Worm (Caenorhabditis elegans) whole organism, early embryonic: ENCODE data around the gene Y47D7A.3.

ENCODE experiments used
- B0310.2 ChIP-seq: sonication (generic microtip); optimal IDR thresholded peaks from 2 replicates; lab custom pipeline; 2016; ENCODE audit warnings: mild to moderate bottlenecking, missing genetic modification characterization, missing compliant biosample characterization
- F13C5.2 ChIP-seq: sonication (generic microtip); optimal IDR thresholded peaks from 2 replicates; lab custom pipeline; 2017; ENCODE audit warnings: mild to moderate bottlenecking, missing genetic modification characterization, inconsistent platforms, missing compliant biosample characterization
- aly-1 ChIP-seq: sonication (generic microtip); optimal IDR thresholded peaks from 2 replicates; lab custom pipeline; 2016; ENCODE audit warnings: missing genetic modification characterization, missing compliant biosample characterization
- ama-1 ChIP-seq: fragments of 150-350 bp; optimal IDR thresholded peaks from 2 replicates; lab custom pipeline; 2014
- ceh-13 ChIP-seq: fragments of 200-800 bp; sonication (Bioruptor generic); optimal IDR thresholded peaks from 2 replicates; lab custom pipeline; 2018; ENCODE audit warnings: mild to moderate bottlenecking, missing genetic modification characterization, missing compliant biosample characterization
- ceh-36 ChIP-seq: sonication (generic microtip); optimal IDR thresholded peaks from 2 replicates; lab custom pipeline; 2016; ENCODE audit warnings: missing genetic modification characterization, inconsistent platforms, missing compliant biosample characterization
- ets-7 ChIP-seq: sonication (generic microtip); optimal IDR thresholded peaks from 2 replicates; lab custom pipeline; 2016; ENCODE audit warnings: missing genotype, missing genetic modification characterization, missing compliant biosample characterization
- flt-1 ChIP-seq: fragments of 200-800 bp; sonication (Bioruptor generic); IDR thresholded peaks from 2 replicates; pipeline ENCODE4 v1.3.6; 2022; ENCODE audit warnings: missing genetic modification characterization, missing compliant biosample characterization
- hmbx-1 ChIP-seq: sonication (generic microtip); optimal IDR thresholded peaks from 2 replicates; lab custom pipeline; 2016; ENCODE audit warnings: mild to moderate bottlenecking, missing genetic modification characterization, missing compliant biosample characterization
- hmg-4 ChIP-seq: fragments of 200-800 bp; sonication (Bioruptor generic); optimal IDR thresholded peaks from 2 replicates; lab custom pipeline; 2018; ENCODE audit warnings: mild to moderate bottlenecking, missing genetic modification characterization, missing compliant biosample characterization
- hnd-1 ChIP-seq: sonication (generic microtip); optimal IDR thresholded peaks from 2 replicates; lab custom pipeline; 2016; ENCODE audit warnings: missing genetic modification characterization, missing compliant biosample characterization
- pes-1 ChIP-seq: fragments of 200-800 bp; sonication (Bioruptor generic); IDR thresholded peaks from 2 replicates; pipeline ENCODE4 v1.3.6; 2022; ENCODE audit warnings: missing genetic modification reagents, missing genetic modification characterization, missing compliant biosample characterization
- scrt-1 ChIP-seq: fragments of 200-800 bp; sonication (Bioruptor generic); IDR thresholded peaks from 2 replicates; pipeline ENCODE4 v1.3.6; 2022; ENCODE audit warnings: missing genetic modification characterization, missing compliant biosample characterization
- sea-1 ChIP-seq: fragments of 200-800 bp; sonication (Bioruptor generic); conservative IDR thresholded peaks from 2 replicates; pipeline ENCODE4 v1.3.6; 2022; ENCODE audit warnings: missing genetic modification characterization, missing compliant biosample characterization
- tbx-11 ChIP-seq: fragments of 200-800 bp; sonication (Bioruptor generic); IDR thresholded peaks from 2 replicates; pipeline ENCODE4 v1.3.6; 2022; ENCODE audit warnings: missing genetic modification characterization, missing compliant biosample characterization
- tbx-37 ChIP-seq: fragments of 200-800 bp; sonication (Bioruptor generic); conservative IDR thresholded peaks from 2 replicates; pipeline ENCODE4 v1.3.6; 2022; ENCODE audit warnings: missing genetic modification reagents, missing genetic modification characterization, missing compliant biosample characterization
- tra-4 ChIP-seq: sonication (generic microtip); optimal IDR thresholded peaks from 2 replicates; lab custom pipeline; 2017; ENCODE audit warnings: missing genetic modification characterization, missing compliant biosample characterization

The Y47D7A.3 gene

ce11 chrV:4396257-4396656, 14.5 kb upstream of the Y47D7A.3 start, which contains the start of gene F13A2.3:
TSS of gene F13A2.3 (minus strand) at chrV:4396357.
- no peak for TF ChIP-seq ceh-36 (tag; lab: Kevin White, UChicago)
- TF ChIP-seq B0310.2 (tag; lab: Kevin White, UChicago) = no peak
- TF ChIP-seq ama-1 (lab: Kevin White, UChicago) = no peak
- TF ChIP-seq tra-4 = no peak
- TF ChIP-seq hnd-1 (tag; lab: Kevin White, UChicago) = no peak
- no peak for TF ChIP-seq flt-1 (GFP tag; lab: Robert Waterston, UW)
- no peak for TF ChIP-seq tbx-11 (GFP tag; lab: Robert Waterston, UW)
- TF ChIP-seq sea-1 (GFP tag; lab: Robert Waterston, UW) = no peak
- TF ChIP-seq ceh-13 (GFP tag; lab: Kevin White, UChicago) = no peak
- TF ChIP-seq aly-1 = no peak
- TF ChIP-seq F13C5.2 (tag; lab: Kevin White, UChicago) = no peak
- no peak for TF ChIP-seq hmg-4 (GFP tag; lab: Kevin White, UChicago)

- no peak for TF ChIP-seq pes-1
Observed at ce11 chrV:4398127-4398526, 12.6 kb upstream of the Y47D7A.3 start.

ce11 chrV:4398884-4399283, 11.9 kb upstream of the Y47D7A.3 start:
- TF ChIP-seq tbx-11 (GFP tag; lab: Robert Waterston, UW) = no peak
- TF ChIP-seq ets-7 = no peak
- TF ChIP-seq scrt-1 (GFP tag; lab: Robert Waterston, UW) = no peak
- no peak for TF ChIP-seq flt-1 (GFP tag; lab: Robert Waterston, UW)
- TF ChIP-seq aly-1 = no peak
- no peak for TF ChIP-seq hnd-1 (tag; lab: Kevin White, UChicago)
- TF ChIP-seq tbx-37 (GFP tag; lab: Robert Waterston, UW) = no peak
- no peak for TF ChIP-seq pes-1
- no peak for TF ChIP-seq hmbx-1 (tag; lab: Kevin White, UChicago)
- no peak for TF ChIP-seq B0310.2 (tag; lab: Kevin White, UChicago)
- no peak for TF ChIP-seq hmg-4 (GFP tag; lab: Kevin White, UChicago)
- no peak for TF ChIP-seq ceh-13 (GFP tag; lab: Kevin White, UChicago)
- TF ChIP-seq F13C5.2 (tag; lab: Kevin White, UChicago) = no peak
- TF ChIP-seq tra-4 = no peak
- TF ChIP-seq ama-1 (lab: Kevin White, UChicago) = no peak

- TF ChIP-seq ama-1 (lab: Kevin White, UChicago) = no peak
- no peak for TF ChIP-seq B0310.2 (tag; lab: Kevin White, UChicago)
- no peak for TF ChIP-seq ceh-13 (GFP tag; lab: Kevin White, UChicago)
- TF ChIP-seq tbx-37 (GFP tag; lab: Robert Waterston, UW) = no peak
- TF ChIP-seq tra-4 = no peak
- TF ChIP-seq scrt-1 (GFP tag; lab: Robert Waterston, UW) = no peak
- TF ChIP-seq hmbx-1 (tag; lab: Kevin White, UChicago) = no peak
- no peak for TF ChIP-seq flt-1 (GFP tag; lab: Robert Waterston, UW)
- TF ChIP-seq hnd-1 (tag; lab: Kevin White, UChicago) = no peak
- no peak for TF ChIP-seq ceh-36 (tag; lab: Kevin White, UChicago)
Observed at ce11 chrV:4400118-4400517, 10.6 kb upstream of the Y47D7A.3 start, which contains the start of gene F13A2.4. TSS of gene F13A2.4 (minus strand) at chrV:4400218.

ce11 chrV:4401865-4402264, 8.9 kb upstream of the Y47D7A.3 start, which contains the start of gene F13A2.5:
TSS of gene F13A2.5 (minus strand) at chrV:4401965.
- TF ChIP-seq ets-7 (no peak), scrt-1 (GFP tag; lab: Robert Waterston, UW) (no peak), hnd-1 (tag; lab: Kevin White, UChicago) (no peak), ceh-13 (GFP tag; lab: Kevin White, UChicago) (no peak), ceh-36 (tag; lab: Kevin White, UChicago) (no peak), tbx-37 (GFP tag; lab: Robert Waterston, UW) (no peak), sea-1 (GFP tag; lab: Robert Waterston, UW) (no peak)

- TF ChIP-seq F13C5.2 (tag; lab: Kevin White, UChicago) (no peak), hmg-4 (GFP tag; lab: Kevin White, UChicago) (no peak), ets-7 (no peak), sea-1 (GFP tag; lab: Robert Waterston, UW) (no peak), hnd-1 (tag; lab: Kevin White, UChicago) (no peak), tbx-37 (GFP tag; lab: Robert Waterston, UW) (no peak), ceh-13 (GFP tag; lab: Kevin White, UChicago) (no peak), hmbx-1 (tag; lab: Kevin White, UChicago) (no peak), ceh-36 (tag; lab: Kevin White, UChicago) (no peak), B0310.2 (tag; lab: Kevin White, UChicago) (no peak), tra-4 (no peak), ama-1 (lab: Kevin White, UChicago) (no peak), tbx-11 (GFP tag; lab: Robert Waterston, UW) (no peak), pes-1 (no peak), aly-1 (no peak)
Observed at ce11 chrV:4407519-4407918, 3.2 kb upstream of the Y47D7A.3 start, which contains the start of gene nhr-118. TSS of gene nhr-118 (plus strand) at chrV:4407819.

ce11 chrV:4411714-4412113, 971 bp downstream of the Y47D7A.3 start, which contains the start of gene Y47D7A.17:
TSS of gene Y47D7A.17 (minus strand) at chrV:4411814.
- TF ChIP-seq tbx-11 (GFP tag; lab: Robert Waterston, UW) (no peak), ceh-13 (GFP tag; lab: Kevin White, UChicago) (no peak), hnd-1 (tag; lab: Kevin White, UChicago) (no peak), ets-7 (no peak), aly-1 (no peak), hmg-4 (GFP tag; lab: Kevin White, UChicago) (no peak), pes-1 (no peak), B0310.2 (tag; lab: Kevin White, UChicago) (no peak), flt-1 (GFP tag; lab: Robert Waterston, UW) (no peak), ama-1 (lab: Kevin White, UChicago) (no peak), hmbx-1 (tag; lab: Kevin White, UChicago) (no peak), scrt-1 (GFP tag; lab: Robert Waterston, UW) (no peak), tbx-37 (GFP tag; lab: Robert Waterston, UW) (no peak), tra-4 (no peak), ceh-36 (tag; lab: Kevin White, UChicago) (no peak), sea-1 (GFP tag; lab: Robert Waterston, UW) (no peak)
